Fruit fly (Drosophila melanogaster): Measurements from ENCODE around the gene TfIIB.

Gene TfIIB

DNA sequence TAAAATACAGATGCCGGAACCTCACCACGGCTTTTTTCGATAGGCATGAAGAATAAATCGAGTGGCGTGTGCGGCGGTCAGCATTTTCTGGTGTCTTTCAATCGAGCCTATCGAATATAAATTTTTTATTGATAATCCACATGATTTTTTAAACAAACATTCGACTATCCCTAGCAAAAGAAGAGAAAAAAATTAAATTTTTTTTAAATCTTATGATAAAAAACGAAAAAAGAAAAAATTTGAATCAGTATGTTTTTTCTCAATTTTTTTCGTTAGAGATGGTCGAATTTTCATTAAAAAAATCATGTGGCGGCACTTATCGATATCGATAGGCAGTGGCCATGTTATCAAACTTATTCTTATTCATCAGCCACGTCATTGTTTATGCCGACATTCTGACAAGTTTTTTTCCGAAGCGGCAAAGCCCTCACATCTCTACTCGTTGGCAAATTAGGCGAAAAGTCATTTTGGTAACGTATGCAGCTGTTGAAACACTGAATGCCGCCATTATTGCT is 4.5 kb upstream of the TfIIB start, which contains the start of the genes SmB and KdelR (continued):
- TF ChIP-seq gce (GFP tag; IDR thresholded peaks at IDR 0.05) (no peak), H15 (GFP tag; IDR thresholded peaks at IDR 0.05) (no peak), CG10274 (GFP tag; optimal IDR thresholded peaks at IDR 0.05) (no peak), oc (tag; optimal IDR thresholded peaks at IDR 0.05) (no peak), CG10209 (GFP tag; optimal IDR thresholded peaks at IDR 0.05) (no peak), CG4328 (GFP tag; optimal IDR thresholded peaks at IDR 0.05) (no peak), eyg (GFP tag; optimal IDR thresholded peaks at IDR 0.05) (no peak), sima (GFP tag; optimal IDR thresholded peaks at IDR 0.05) (no peak), Dek (tag; optimal IDR thresholded peaks at IDR 0.05) (no peak), unpg (GFP tag; optimal IDR thresholded peaks at IDR 0.05) (no peak), kay (GFP tag; optimal IDR thresholded peaks at IDR 0.05) (peak; percentile 90), Kr (GFP tag; optimal IDR thresholded peaks at IDR 0.05) (no peak), HmgD (GFP tag; optimal IDR thresholded peaks at IDR 0.05) (no peak), CG18011 (GFP tag; optimal IDR thresholded peaks at IDR 0.05) (no peak), CG17829 (tag; optimal IDR thresholded peaks at IDR 0.05) (peak; percentile 65), Mad (GFP tag; optimal IDR thresholded peaks at IDR 0.05) (no peak), fru (optimal IDR thresholded peaks at IDR 0.05) (no peak), slbo (GFP tag; IDR thresholded peaks at IDR 0.05) (peak; percentile 26; the same call in 1 of the 2 replicates), CG1792 (GFP tag; optimal IDR thresholded peaks at IDR 0.05) (no peak), Oaz (GFP tag; IDR thresholded peaks at IDR 0.05) (no peak), Ssrp (tag; optimal IDR thresholded peaks at IDR 0.05) (no peak), Tbp (GFP tag; optimal IDR thresholded peaks at IDR 0.05) (no peak), hbn (GFP tag; IDR thresholded peaks at IDR 0.05; ENCODE audit: partially characterized antibody) (peak; percentile 71), jumu (GFP tag; optimal IDR thresholded peaks at IDR 0.05) (peak; percentile 7), Ets97D (GFP tag; optimal IDR thresholded peaks at IDR 0.05) (peak; percentile 83), Ada2b (GFP tag; IDR thresholded peaks at IDR 0.05) (no peak), CG34224 (GFP tag; IDR thresholded peaks at IDR 0.05; ENCODE audit: partially characterized antibody) (peak; percentile 83), fd64A (GFP tag; optimal IDR thresholded peaks at IDR 0.05) (no peak), pros (GFP tag; optimal IDR thresholded peaks at IDR 0.05) (no peak), Trl (optimal IDR thresholded peaks at IDR 0.05) (no peak), Trl (GFP tag; optimal IDR thresholded peaks at IDR 0.05) (peak; percentile 24), Dll (GFP tag; IDR thresholded peaks at IDR 0.05; ENCODE audit: partially characterized antibody) (peak; percentile 91), CG15011 (GFP tag; optimal IDR thresholded peaks at IDR 0.05) (no peak), zfh1 (GFP tag; IDR thresholded peaks at IDR 0.05) (peak; percentile 6; the same call in 1 of the 3 replicates), CG5953 (GFP tag; IDR thresholded peaks at IDR 0.05) (no peak), Poxn (GFP tag; IDR thresholded peaks at IDR 0.05) (no peak), rib (GFP tag; IDR thresholded peaks at IDR 0.05) (no peak), chn (GFP tag; optimal IDR thresholded peaks at IDR 0.05) (no peak), Fer2 (tag; optimal IDR thresholded peaks at IDR 0.05) (no peak), Nf-YB (GFP tag; optimal IDR thresholded peaks at IDR 0.05) (no peak), CG14667 (GFP tag; IDR thresholded peaks at IDR 0.05) (no peak), br (optimal IDR thresholded peaks at IDR 0.05) (no peak), CG10654 (GFP tag; optimal IDR thresholded peaks at IDR 0.05) (no peak), Sin3A (optimal IDR thresholded peaks at IDR 0.05) (peak; percentile 44), CG33213 (GFP tag; optimal IDR thresholded peaks at IDR 0.05) (peak; percentile 4), pzg (GFP tag; optimal IDR thresholded peaks at IDR 0.05) (peak; percentile 51), CG12659 (GFP tag; optimal IDR thresholded peaks at IDR 0.05) (peak; percentile 82), CG15269 (tag; optimal IDR thresholded peaks at IDR 0.05) (no peak), CG8290 (GFP tag; optimal IDR thresholded peaks at IDR 0.05) (peak; percentile 40), CG8290 (tag; optimal IDR thresholded peaks at IDR 0.05) (peak in 1 of 2 experiments; percentile 53), Hr39 (optimal IDR thresholded peaks at IDR 0.05) (no peak), CG6272 (GFP tag; IDR thresholded peaks at IDR 0.05) (0 out of 2 replicates have a peak, but pooled peaks have one; percentile 30), CG15479 (GFP tag; optimal IDR thresholded peaks at IDR 0.05) (no peak)
